Fruit fly (Drosophila melanogaster) whole organism, embryonic: Measurements from ENCODE around the gene TwdlX.

ENCODE experiments used
- Awh ChIP-seq: fragments of 200-800 bp; sonication (Bioruptor generic); IDR thresholded peaks from 2 replicates; pipeline ENCODE4, ENCODE4 v1.3.6; 2022; ENCODE audit warnings: missing biosample characterization, missing genetic modification characterization
- CG10565 ChIP-seq: fragments of 200-800 bp; sonication (Bioruptor generic); optimal IDR thresholded peaks from 3 replicates; lab custom pipeline; 2016; ENCODE audit warnings: missing biosample characterization, mild to moderate bottlenecking, missing genetic modification characterization
- CG11456 ChIP-seq: fragments of 200-800 bp; sonication (Bioruptor generic); IDR thresholded peaks from 3 replicates; pipeline ENCODE4 v1.3.6; 2022; ENCODE audit warnings: missing biosample characterization, missing genetic modification characterization
- CG11560 ChIP-seq: fragments of 200-800 bp; sonication (Bioruptor generic); IDR thresholded peaks from 3 replicates; pipeline ENCODE4 v1.3.6; 2022; ENCODE audit warnings: missing biosample characterization, missing genetic modification characterization
- CG12236 ChIP-seq: fragments of 200-800 bp; sonication (Bioruptor generic); optimal IDR thresholded peaks from 2 replicates; lab custom pipeline; 2016; ENCODE audit warnings: missing biosample characterization, missing genetic modification characterization
- CG12769 ChIP-seq: fragments of 200-800 bp; sonication (Bioruptor generic); optimal IDR thresholded peaks from 2 replicates; lab custom pipeline; 2019; ENCODE audit warnings: missing biosample characterization, mild to moderate bottlenecking, missing genetic modification characterization, moderate library complexity
- CG13624 ChIP-seq: fragments of 200-800 bp; sonication (Bioruptor generic); optimal IDR thresholded peaks from 2 replicates; lab custom pipeline; 2016; ENCODE audit warnings: missing biosample characterization, missing genetic modification characterization
- CG13894 ChIP-seq: fragments of 200-800 bp; sonication (Bioruptor generic); optimal IDR thresholded peaks from 3 replicates; lab custom pipeline; 2018; ENCODE audit warnings: missing biosample characterization, mild to moderate bottlenecking, missing genetic modification characterization, moderate library complexity
- CG14965 ChIP-seq: fragments of 200-800 bp; sonication (Bioruptor generic); optimal IDR thresholded peaks from 2 replicates; lab custom pipeline; 2016; ENCODE audit warnings: missing biosample characterization, missing genetic modification characterization, borderline replicate concordance
- CG18011 ChIP-seq: fragments of 200-800 bp; sonication (Bioruptor generic); optimal IDR thresholded peaks from 2 replicates; lab custom pipeline; 2017; ENCODE audit warnings: missing biosample characterization, missing genetic modification characterization, mild to moderate bottlenecking, moderate library complexity, missing genotype
- CG32532 ChIP-seq: fragments of 200-800 bp; sonication (Bioruptor generic); IDR thresholded peaks from 2 replicates; pipeline ENCODE4 v1.3.6; 2022; ENCODE audit warnings: missing biosample characterization, missing genetic modification characterization
- CG4404 ChIP-seq: fragments of 200-800 bp; sonication (Bioruptor generic); IDR thresholded peaks from 2 replicates; pipeline ENCODE4 v1.3.6; 2022; ENCODE audit warnings: missing biosample characterization, missing genetic modification characterization
- CG4854 ChIP-seq: fragments of 200-800 bp; sonication (Bioruptor generic); optimal IDR thresholded peaks from 2 replicates; lab custom pipeline; 2016; ENCODE audit warnings: missing biosample characterization, missing genetic modification characterization, inconsistent platforms
- CG6272 ChIP-seq: fragments of 200-800 bp; sonication (Bioruptor generic); IDR thresholded peaks from 2 replicates; pipeline ENCODE4 v1.3.6; 2022; ENCODE audit warnings: missing biosample characterization, missing genetic modification characterization
- CG6689 ChIP-seq: fragments of 200-800 bp; sonication (Bioruptor generic); IDR thresholded peaks from 2 replicates; pipeline ENCODE4 v1.3.6; 2022; ENCODE audit warnings: missing biosample characterization, missing genetic modification characterization
- CG7745 ChIP-seq: fragments of 200-800 bp; sonication (Bioruptor generic); optimal IDR thresholded peaks from 2 replicates; lab custom pipeline; 2018; ENCODE audit warnings: missing biosample characterization, mild to moderate bottlenecking, missing genetic modification characterization, moderate library complexity
- CG9797 ChIP-seq: fragments of 200-800 bp; sonication (Bioruptor generic); optimal IDR thresholded peaks from 3 replicates; lab custom pipeline; 2018; ENCODE audit warnings: missing biosample characterization, mild to moderate bottlenecking, missing genetic modification characterization
- CG9876 ChIP-seq: fragments of 200-800 bp; sonication (Bioruptor generic); optimal IDR thresholded peaks from 2 replicates; lab custom pipeline; 2016; ENCODE audit warnings: missing biosample characterization, missing genetic modification characterization
- Chrac-16 ChIP-seq: fragments of 200-800 bp; sonication (Bioruptor generic); optimal IDR thresholded peaks from 3 replicates; lab custom pipeline; 2016; ENCODE audit warnings: missing biosample characterization, missing genetic modification characterization
- Dip3 ChIP-seq: fragments of 200-800 bp; sonication (Bioruptor generic); optimal IDR thresholded peaks from 3 replicates; lab custom pipeline; 2016; ENCODE audit warnings: missing biosample characterization, missing genetic modification characterization
- Ets65A ChIP-seq: fragments of 200-800 bp; sonication (Bioruptor generic); peaks from one replicate; lab custom pipeline; 2016; ENCODE audit warnings: missing biosample characterization, missing genetic modification characterization
- Nf-YA ChIP-seq: fragments of 200-800 bp; sonication (Bioruptor generic); IDR thresholded peaks from 2 replicates; pipeline ENCODE4 v1.3.6; 2022; ENCODE audit warnings: missing biosample characterization, missing genetic modification characterization
- Poxn ChIP-seq: fragments of 200-800 bp; sonication (Bioruptor generic); IDR thresholded peaks from 2 replicates; pipeline ENCODE4 v1.3.6; 2022; ENCODE audit warnings: missing biosample characterization, missing genetic modification characterization
- ab ChIP-seq: fragments of 200-800 bp; sonication (Bioruptor generic); optimal IDR thresholded peaks from 2 replicates; lab custom pipeline; 2016; ENCODE audit warnings: missing biosample characterization, missing genetic modification characterization
- abd-A ChIP-seq: fragments of 200-800 bp; sonication (Bioruptor generic); optimal IDR thresholded peaks from 3 replicates; lab custom pipeline; 2019; ENCODE audit warnings: missing biosample characterization, mild to moderate bottlenecking, missing genetic modification characterization, moderate library complexity
- ara ChIP-seq: fragments of 200-800 bp; sonication (Bioruptor generic); IDR thresholded peaks from 2 replicates; pipeline ENCODE4 v1.3.6; 2022; ENCODE audit warnings: missing biosample characterization, missing genetic modification characterization
- ato ChIP-seq: fragments of 200-800 bp; sonication (Bioruptor generic); IDR thresholded peaks from 2 replicates; pipeline ENCODE4 v1.3.6; 2022; ENCODE audit warnings: missing biosample characterization, missing genetic modification characterization; ENCODE audit not compliant: partially characterized antibody
- az2 ChIP-seq: fragments of 200-800 bp; sonication (Bioruptor generic); optimal IDR thresholded peaks from 3 replicates; lab custom pipeline; 2016; ENCODE audit warnings: missing biosample characterization, missing genetic modification characterization
- bigmax ChIP-seq: fragments of 200-800 bp; sonication (Bioruptor generic); optimal IDR thresholded peaks from 2 replicates; lab custom pipeline; 2018; ENCODE audit warnings: missing biosample characterization, mild to moderate bottlenecking, missing genetic modification characterization
- cato ChIP-seq: fragments of 200-800 bp; sonication (Bioruptor generic); optimal IDR thresholded peaks from 2 replicates; lab custom pipeline; 2016; ENCODE audit warnings: missing biosample characterization, missing genetic modification characterization, borderline replicate concordance
- chinmo ChIP-seq: fragments of 200-800 bp; sonication (Bioruptor generic); IDR thresholded peaks from 4 replicates; pipeline ENCODE4 v1.3.6; 2022; ENCODE audit warnings: missing biosample characterization, missing genetic modification characterization; ENCODE audit not compliant: partially characterized antibody
- dati ChIP-seq: fragments of 200-800 bp; sonication (Bioruptor generic); IDR thresholded peaks from 2 replicates; pipeline ENCODE4 v1.3.6; 2022; ENCODE audit warnings: missing biosample characterization, missing genetic modification characterization
- gcm ChIP-seq: fragments of 200-800 bp; sonication (Bioruptor generic); optimal IDR thresholded peaks from 2 replicates; lab custom pipeline; 2019; ENCODE audit warnings: missing biosample characterization, mild to moderate bottlenecking, missing genetic modification characterization, moderate library complexity
- grn ChIP-seq: fragments of 200-800 bp; sonication (Bioruptor generic); optimal IDR thresholded peaks from 3 replicates; lab custom pipeline; 2017; ENCODE audit warnings: missing biosample characterization, missing genetic modification characterization
- gsb ChIP-seq: fragments of 200-800 bp; sonication (Bioruptor generic); IDR thresholded peaks from 2 replicates; pipeline ENCODE4 v1.3.6; 2022; ENCODE audit warnings: missing biosample characterization, missing genetic modification characterization
- hbn ChIP-seq: fragments of 200-800 bp; sonication (Bioruptor generic); IDR thresholded peaks from 2 replicates; pipeline ENCODE4 v1.3.6; 2022; ENCODE audit warnings: missing biosample characterization, missing genetic modification characterization; ENCODE audit not compliant: partially characterized antibody
- jumu ChIP-seq: fragments of 200-800 bp; sonication (Bioruptor generic); optimal IDR thresholded peaks from 3 replicates; lab custom pipeline; 2016; ENCODE audit warnings: missing biosample characterization, missing genetic modification characterization
- lilli ChIP-seq: fragments of 200-800 bp; sonication (Bioruptor generic); optimal IDR thresholded peaks from 3 replicates; lab custom pipeline; 2016; ENCODE audit warnings: missing biosample characterization, missing genetic modification characterization
- nerfin-1 ChIP-seq: fragments of 200-800 bp; sonication (Bioruptor generic); optimal IDR thresholded peaks from 3 replicates; lab custom pipeline; 2019; ENCODE audit warnings: missing biosample characterization, mild to moderate bottlenecking, missing genetic modification characterization, moderate library complexity
- nmo ChIP-seq: fragments of 200-800 bp; sonication (Bioruptor generic); optimal IDR thresholded peaks from 2 replicates; lab custom pipeline; 2018; ENCODE audit warnings: missing biosample characterization, mild to moderate bottlenecking, missing genetic modification characterization, moderate library complexity
- rib ChIP-seq: fragments of 200-800 bp; sonication (Bioruptor generic); IDR thresholded peaks from 2 replicates; pipeline ENCODE4 v1.3.6; 2022; ENCODE audit warnings: missing biosample characterization, missing genetic modification characterization
- sens ChIP-seq: fragments of 200-800 bp; sonication (Bioruptor generic); peaks from one replicate; lab custom pipeline; 2016; ENCODE audit warnings: missing biosample characterization, missing genetic modification characterization
- tap ChIP-seq: fragments of 200-800 bp; optimal IDR thresholded peaks from 3 replicates; lab custom pipeline; 2019; ENCODE audit warnings: missing biosample characterization, mild to moderate bottlenecking, missing genetic modification characterization, moderate library complexity
- tx ChIP-seq: fragments of 200-800 bp; sonication (Bioruptor generic); optimal IDR thresholded peaks from 2 replicates; lab custom pipeline; 2016; ENCODE audit warnings: missing biosample characterization, missing genetic modification characterization
- vvl ChIP-seq: fragments of 200-800 bp; sonication (Bioruptor generic); IDR thresholded peaks from 2 replicates; pipeline ENCODE4 v1.3.6; 2022; ENCODE audit warnings: missing biosample characterization, missing genetic modification characterization

Gene TwdlX

dm6 chrX:16723203-16724173 lies 7.4 kb upstream of the TwdlX start (continued):
- TF ChIP-seq ato (GFP tag; lab: Robert Waterston, UW) (no peak), az2 (GFP tag; lab: Kevin White, UChicago) (peak; percentile 74), CG11456 (GFP tag; lab: Robert Waterston, UW) (peak; percentile 53; the same call in 2 of the 3 replicates), CG9876 (GFP tag; lab: Kevin White, UChicago) (no peak), CG4404 (peak; percentile 28; the same call in 1 of the 2 replicates), tap (tag; lab: Kevin White, UChicago) (peak; percentile 19), cato (GFP tag; lab: Kevin White, UChicago) (no peak), CG7745 (tag; lab: Kevin White, UChicago) (no peak), Nf-YA (no peak)

- TF ChIP-seq CG6272 (GFP tag; lab: Robert Waterston, UW) = no peak
- TF ChIP-seq lilli = no peak
- no peak for TF ChIP-seq nerfin-1 (tag; lab: Kevin White, UChicago)
- TF ChIP-seq gcm = no peak
- no peak for TF ChIP-seq jumu (GFP tag; lab: Kevin White, UChicago)
- no peak for TF ChIP-seq bigmax
- no peak for TF ChIP-seq hbn (GFP tag; lab: Robert Waterston, UW)
- TF ChIP-seq CG12236 (GFP tag; lab: Kevin White, UChicago) = no peak
- TF ChIP-seq, all 482 proteins: peak for 0
These were observed 6.3 kb upstream of the TwdlX start for dm6 chrX:16724544-16724943.

DNA sequence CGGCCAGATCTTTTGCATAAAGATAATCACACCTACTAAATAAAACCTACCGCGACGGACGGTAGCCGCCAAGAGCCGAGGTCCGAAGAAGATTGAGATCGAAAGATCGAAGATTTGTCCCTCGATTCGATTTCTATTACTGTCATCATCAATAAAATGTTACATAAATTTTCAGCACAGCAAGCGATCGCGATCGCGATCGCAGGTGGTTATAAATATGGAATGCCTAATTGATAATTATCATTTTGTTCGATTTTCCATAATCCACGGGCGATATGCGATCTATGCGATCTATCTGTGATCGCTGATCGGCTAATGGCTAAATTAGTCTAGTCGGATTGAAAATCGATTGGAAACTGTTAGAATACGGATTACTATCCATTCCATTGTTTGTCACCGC lies 2.4 kb downstream of the TwdlX start:
- TF ChIP-seq Ets65A (GFP tag; lab: Kevin White, UChicago) (peak; percentile 34), grn (peak; percentile 71), ara (no peak), CG13894 (peak; percentile 87), CG11560 (tag; lab: Robert Waterston, UW) (no peak), sens (GFP tag; lab: Kevin White, UChicago) (peak; percentile 3), Dip3 (GFP tag; lab: Kevin White, UChicago) (no peak), CG10565 (no peak), gsb (no peak), CG13624 (GFP tag; lab: Kevin White, UChicago) (no peak), abd-A (tag; lab: Kevin White, UChicago) (peak; percentile 57), Awh (GFP tag; lab: Robert Waterston, UW) (peak; percentile 45; the same call in 1 of the 2 replicates), CG4854 (GFP tag; lab: Kevin White, UChicago) (no peak), dati (GFP tag; lab: Robert Waterston, UW) (no peak), CG9797 (GFP tag; lab: Kevin White, UChicago) (no peak), CG18011 (GFP tag; lab: Kevin White, UChicago) (no peak), CG4404 (no peak)
- TF ChIP-seq, all 482 proteins: peak for 6

dm6 chrX:16734647-16735046 lies 3.8 kb downstream of the TwdlX start, which contains the start of gene TwdlY:
Gene TwdlY (plus strand): TSS chrX:16734947.
- no peak for TF ChIP-seq rib (GFP tag; lab: Robert Waterston, UW)
- TF ChIP-seq CG12769 (tag; lab: Kevin White, UChicago) = peak; percentile 6
- TF ChIP-seq tx (GFP tag; lab: Kevin White, UChicago) = no peak
- no peak for TF ChIP-seq CG6689 (GFP tag; lab: Robert Waterston, UW)
- peak; percentile 53; the same call in 1 of the 4 replicates for TF ChIP-seq chinmo (GFP tag; lab: Robert Waterston, UW)
- no peak for TF ChIP-seq CG32532
- TF ChIP-seq nmo = no peak
- no peak for TF ChIP-seq Poxn (GFP tag; lab: Robert Waterston, UW)
- peak; percentile 53; the same call in 1 of the 2 replicates for TF ChIP-seq vvl (GFP tag; lab: Robert Waterston, UW)
- TF ChIP-seq Chrac-16 = no peak
- TF ChIP-seq CG14965 = no peak
- no peak for TF ChIP-seq CG18011 (GFP tag; lab: Kevin White, UChicago)
- TF ChIP-seq ab (GFP tag; lab: Kevin White, UChicago) = no peak
